Worm (Caenorhabditis elegans) whole organism, midembryonic: ENCODE measurements around the gene str-109.

Experiments
- cog-1 ChIP-seq: sonication (generic microtip); optimal IDR thresholded peaks from 2 replicates; lab custom pipeline; 2016; ENCODE audit warnings: missing genetic modification characterization, missing compliant biosample characterization
- flt-1 ChIP-seq: fragments of 200-800 bp; sonication (Bioruptor generic); IDR thresholded peaks from 2 replicates; pipeline ENCODE4 v1.3.6; 2022; ENCODE audit warnings: missing genetic modification characterization, missing compliant biosample characterization
- klf-2 ChIP-seq: fragments of 200-800 bp; sonication (Bioruptor generic); conservative IDR thresholded peaks from 2 replicates; pipeline ENCODE4 v1.3.6; 2022; ENCODE audit warnings: missing genetic modification reagents, missing genetic modification characterization, missing compliant biosample characterization

DNA sequence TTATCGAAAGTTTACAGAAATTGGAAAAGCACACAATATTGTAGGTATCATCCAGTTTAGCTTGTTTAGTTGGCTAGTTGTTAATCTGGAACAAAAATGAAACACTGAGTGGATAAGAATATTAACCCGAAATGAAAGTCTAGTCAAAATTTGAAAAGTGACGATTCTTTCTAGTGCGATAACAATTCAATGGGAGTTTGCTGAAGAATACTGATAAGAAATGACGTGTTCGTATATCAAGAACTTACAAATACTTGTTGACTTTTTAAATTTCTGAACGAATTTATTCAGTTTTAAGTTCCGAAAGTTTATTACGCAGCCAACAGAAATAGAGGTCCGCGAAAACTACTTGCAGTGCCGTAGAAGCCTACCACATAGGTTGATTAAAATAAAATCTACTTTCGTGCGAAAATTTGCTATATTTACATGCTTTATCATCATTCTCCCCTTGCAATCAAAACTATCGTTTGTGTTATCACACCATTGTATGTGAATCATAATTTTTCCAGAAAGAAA lies 18.9 kb downstream of the str-109 start, which contains the start of gene fbxa-88:
- TF ChIP-seq klf-2 (GFP tag; lab: Robert Waterston, UW) (no peak), cog-1 (tag; lab: Kevin White, UChicago) (no peak), flt-1 (GFP tag; lab: Robert Waterston, UW) (no peak)
